Fruit fly (Drosophila melanogaster) whole organism, pupa: ENCODE measurements around the gene insv.

Experiments
- CG14655 ChIP-seq: fragments of 200-800 bp; sonication (Bioruptor generic); optimal IDR thresholded peaks from 3 replicates; lab custom pipeline; 2017; ENCODE audit warnings: mild to moderate bottlenecking, missing biosample characterization, missing genetic modification reagents, missing genetic modification characterization
- CG15710 ChIP-seq: fragments of 200-800 bp; sonication (Bioruptor generic); optimal IDR thresholded peaks from 2 replicates; lab custom pipeline; 2018; ENCODE audit warnings: missing biosample characterization, mild to moderate bottlenecking, missing genetic modification characterization, moderate library complexity
- CG17806 ChIP-seq: fragments of 200-800 bp; sonication (Bioruptor generic); optimal IDR thresholded peaks from 2 replicates; lab custom pipeline; 2018; ENCODE audit warnings: missing biosample characterization, mild to moderate bottlenecking, missing genetic modification characterization, moderate library complexity
- CG34367 ChIP-seq: fragments of 200-800 bp; sonication (Bioruptor generic); optimal IDR thresholded peaks from 2 replicates; lab custom pipeline; 2018; ENCODE audit warnings: missing biosample characterization, mild to moderate bottlenecking, missing genetic modification characterization
- CG8159 ChIP-seq: fragments of 200-800 bp; sonication (Bioruptor generic); optimal IDR thresholded peaks from 3 replicates; lab custom pipeline; 2018; ENCODE audit warnings: missing biosample characterization, mild to moderate bottlenecking, missing genetic modification characterization, moderate library complexity
- CG9948 ChIP-seq: fragments of 200-800 bp; sonication (Bioruptor generic); optimal IDR thresholded peaks from 2 replicates; lab custom pipeline; 2018; ENCODE audit warnings: missing biosample characterization, mild to moderate bottlenecking, missing genetic modification characterization, moderate library complexity
- D1 ChIP-seq: fragments of 200-800 bp; sonication (Bioruptor generic); optimal IDR thresholded peaks from 2 replicates; lab custom pipeline; 2018; ENCODE audit warnings: missing biosample characterization, mild to moderate bottlenecking, missing genetic modification characterization, moderate library complexity
- EcR ChIP-seq: fragments of 200-800 bp; sonication (Bioruptor generic); optimal IDR thresholded peaks from 3 replicates; lab custom pipeline; 2019; ENCODE audit warnings: missing biosample characterization, missing genetic modification characterization, mild to moderate bottlenecking, moderate library complexity, missing genetic modification reagents
- Pif1A ChIP-seq: fragments of 200-800 bp; sonication (Bioruptor generic); optimal IDR thresholded peaks from 3 replicates; lab custom pipeline; 2016; ENCODE audit warnings: missing biosample characterization, missing genetic modification characterization
- Snoo ChIP-seq: fragments of 200-800 bp; sonication (Bioruptor generic); optimal IDR thresholded peaks from 3 replicates; lab custom pipeline; 2017; ENCODE audit warnings: missing biosample characterization, mild to moderate bottlenecking, missing genetic modification characterization, inconsistent platforms
- fd96Ca ChIP-seq: fragments of 200-800 bp; sonication (Bioruptor generic); IDR thresholded peaks from 3 replicates; pipeline ENCODE4 v1.3.6; 2022; ENCODE audit warnings: missing biosample characterization, missing genetic modification characterization
- gl ChIP-seq: fragments of 200-800 bp; sonication (Bioruptor generic); optimal IDR thresholded peaks from 2 replicates; lab custom pipeline; 2018; ENCODE audit warnings: missing biosample characterization, mild to moderate bottlenecking, missing genetic modification characterization

DNA sequence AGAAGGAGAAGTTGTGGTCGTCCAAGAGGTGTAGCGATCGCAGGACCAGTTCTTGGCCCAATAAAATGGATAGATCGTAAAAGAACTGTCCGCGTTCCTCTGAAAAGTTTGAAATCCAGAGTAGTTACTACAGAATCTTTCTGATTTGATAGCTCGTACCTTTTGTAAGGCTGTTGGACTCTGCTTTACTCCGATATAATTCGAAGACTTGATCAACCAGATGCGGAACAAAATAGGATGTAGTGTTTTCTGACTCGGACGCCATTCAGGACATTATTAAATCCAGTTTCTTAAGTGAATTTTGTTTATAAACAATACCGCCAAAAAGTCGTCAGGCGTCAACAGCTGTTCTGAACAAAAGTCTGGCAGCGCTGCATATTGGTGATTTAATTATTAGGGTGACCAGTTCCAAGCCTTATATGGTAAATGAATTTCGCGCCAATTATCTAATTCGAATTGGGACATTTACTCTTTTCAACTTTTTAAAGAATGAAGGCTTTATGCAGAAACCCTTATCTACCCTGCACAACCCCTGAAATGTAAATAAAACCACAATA lies 2.0 kb downstream of the insv start, which contains the start of the genes Rad1 and Sws1:
- TF ChIP-seq CG9948, result no peak
- no peak for TF ChIP-seq CG17806 (tag; lab: Kevin White, UChicago)
- TF ChIP-seq CG14655 (GFP tag; lab: Kevin White, UChicago), result no peak
- no peak for TF ChIP-seq CG15710 (tag; lab: Kevin White, UChicago)
- TF ChIP-seq CG8159 (tag; lab: Kevin White, UChicago), result no peak
- no peak for TF ChIP-seq fd96Ca (GFP tag; lab: Robert Waterston, UW)
- no peak for TF ChIP-seq Snoo
- no peak for TF ChIP-seq D1 (tag; lab: Kevin White, UChicago)
- no peak for TF ChIP-seq gl (tag; lab: Kevin White, UChicago)
- no peak for TF ChIP-seq EcR (GFP tag; lab: Kevin White, UChicago)
- TF ChIP-seq CG34367 (tag; lab: Kevin White, UChicago), result no peak
- TF ChIP-seq Pif1A (GFP tag; lab: Kevin White, UChicago), result no peak
